Worm (Caenorhabditis elegans) whole organism, L1 larva: ENCODE data around the gene let-70.

Experiments used
- C04F5.9 ChIP-seq: sonication (generic microtip); optimal IDR thresholded peaks from 2 replicates; lab custom pipeline; 2016; ENCODE audit warnings: missing genetic modification characterization, missing compliant biosample characterization
- F16B12.6 ChIP-seq: fragments of 150-350 bp; optimal IDR thresholded peaks from 2 replicates; lab custom pipeline; 2014; ENCODE audit warnings: missing biosample characterization, missing genetic modification characterization
- Y116A8C.19 ChIP-seq: sonication (generic microtip); optimal IDR thresholded peaks from 2 replicates; lab custom pipeline; 2016; ENCODE audit warnings: missing compliant biosample characterization, missing genetic modification characterization, borderline replicate concordance
- aha-1 ChIP-seq: fragments of 150-350 bp; optimal IDR thresholded peaks from 2 replicates; lab custom pipeline; 2014; ENCODE audit warnings: missing biosample characterization, missing genetic modification characterization
- aly-2 ChIP-seq: fragments of 150-350 bp; optimal IDR thresholded peaks from 2 replicates; lab custom pipeline; 2014; ENCODE audit warnings: missing biosample characterization, missing genetic modification characterization
- ama-1 ChIP-seq: fragments of 150-350 bp; optimal IDR thresholded peaks from 2 replicates; lab custom pipeline; 2014
- blmp-1 ChIP-seq: fragments of 150-350 bp; optimal IDR thresholded peaks from 2 replicates; lab custom pipeline; 2014; ENCODE audit warnings: missing biosample characterization, missing genetic modification characterization
- ceh-8 ChIP-seq: fragments of 200-800 bp; sonication (Bioruptor generic); optimal IDR thresholded peaks from 2 replicates; lab custom pipeline; 2018; ENCODE audit warnings: mild to moderate bottlenecking, missing genetic modification characterization, moderate library complexity, missing compliant biosample characterization
- dpl-1 ChIP-seq, 3 experiments: fragments of 150-350 bp in 2 of 3; sonication (generic microtip) in 1 of 3; optimal IDR thresholded peaks; 2 replicates each; lab custom pipeline; 2014 to 2017; ENCODE audit warnings: missing biosample characterization in 3 of 3, missing genetic modification characterization in 3 of 3, missing genetic modification reagents in 3 of 3
- efl-1 ChIP-seq, 4 experiments: fragments of 150-350 bp; optimal IDR thresholded peaks in 3 of 4; peaks in 1 of 4; 1 replicate in 1 of 4; 2 replicates in 3 of 4; lab custom pipeline; 2014; ENCODE audit warnings: missing biosample characterization in 2 of 4, missing genetic modification characterization in 2 of 4, missing genetic modification reagents in 2 of 4
- fkh-10 ChIP-seq: sonication (generic microtip); optimal IDR thresholded peaks from 2 replicates; lab custom pipeline; 2017; ENCODE audit warnings: missing biosample characterization, missing genetic modification reagents, missing genetic modification characterization
- fkh-4 ChIP-seq: sonication (generic microtip); optimal IDR thresholded peaks from 2 replicates; lab custom pipeline; 2016; ENCODE audit warnings: missing compliant biosample characterization, missing genetic modification characterization, borderline replicate concordance
- fos-1 ChIP-seq: fragments of 150-350 bp; optimal IDR thresholded peaks from 2 replicates; lab custom pipeline; 2014; ENCODE audit warnings: missing biosample characterization, missing genetic modification characterization
- hlh-4 ChIP-seq: sonication (generic microtip); optimal IDR thresholded peaks from 2 replicates; lab custom pipeline; 2016; ENCODE audit warnings: mild to moderate bottlenecking, missing genetic modification characterization, missing compliant biosample characterization
- isw-1 ChIP-seq: fragments of 200-800 bp; sonication (Bioruptor generic); IDR thresholded peaks from 2 replicates; pipeline ENCODE4 v1.3.6; 2022; ENCODE audit warnings: missing genetic modification characterization, missing compliant biosample characterization
- lin-13 ChIP-seq: fragments of 150-350 bp; optimal IDR thresholded peaks from 2 replicates; lab custom pipeline; 2014; ENCODE audit warnings: missing biosample characterization, missing genetic modification reagents, missing genetic modification characterization
- lin-15B ChIP-seq: fragments of 150-350 bp; sonication (generic microtip); optimal IDR thresholded peaks from 3 replicates; lab custom pipeline; 2014; ENCODE audit warnings: missing biosample characterization, missing genetic modification characterization
- lin-35 ChIP-seq, 2 experiments: fragments of 150-350 bp; optimal IDR thresholded peaks; 2 replicates each; lab custom pipeline; 2014; ENCODE audit warnings: missing biosample characterization in 2 of 2, missing genetic modification characterization in 2 of 2, missing genetic modification reagents in 2 of 2
- lin-39 ChIP-seq: fragments of 150-350 bp; optimal IDR thresholded peaks from 2 replicates; lab custom pipeline; 2014; ENCODE audit warnings: missing biosample characterization, missing genetic modification reagents, missing genetic modification characterization
- lsy-2 ChIP-seq, 2 experiments: fragments of 150-350 bp; optimal IDR thresholded peaks; 2 replicates each; lab custom pipeline; 2014; ENCODE audit warnings: missing biosample characterization in 2 of 2, missing genetic modification characterization in 2 of 2
- mab-9 ChIP-seq: fragments of 200-800 bp; sonication (Bioruptor generic); IDR thresholded peaks from 2 replicates; pipeline ENCODE4 v1.3.6; 2022; ENCODE audit warnings: missing genetic modification reagents, missing genetic modification characterization, missing compliant biosample characterization
- nhr-11 ChIP-seq: fragments of 150-350 bp; optimal IDR thresholded peaks from 2 replicates; lab custom pipeline; 2014; ENCODE audit warnings: missing biosample characterization, missing genetic modification characterization
- nhr-19 ChIP-seq: fragments of 200-800 bp; sonication (Bioruptor generic); conservative IDR thresholded peaks from 2 replicates; pipeline ENCODE4 v1.3.6; 2022; ENCODE audit warnings: missing genetic modification characterization, missing compliant biosample characterization
- nhr-20 ChIP-seq: sonication (generic microtip); optimal IDR thresholded peaks from 2 replicates; lab custom pipeline; 2016; ENCODE audit warnings: mild to moderate bottlenecking, missing genetic modification characterization, missing compliant biosample characterization
- nhr-71 ChIP-seq: sonication (generic microtip); optimal IDR thresholded peaks from 2 replicates; lab custom pipeline; 2016; ENCODE audit warnings: mild to moderate bottlenecking, missing genetic modification characterization, moderate library complexity, missing compliant biosample characterization
- nhr-84 ChIP-seq: sonication (generic microtip); optimal IDR thresholded peaks from 2 replicates; lab custom pipeline; 2017; ENCODE audit warnings: missing biosample characterization, missing genetic modification characterization
- nhr-85 ChIP-seq: sonication (generic microtip); peaks from one replicate; lab custom pipeline; 2016; ENCODE audit warnings: missing genetic modification characterization, inconsistent platforms, missing compliant biosample characterization
- pqm-1 ChIP-seq: sonication (generic microtip); optimal IDR thresholded peaks from 3 replicates; lab custom pipeline; 2017; ENCODE audit warnings: missing biosample characterization, missing genetic modification characterization
- snu-23 ChIP-seq: sonication (generic microtip); optimal IDR thresholded peaks from 2 replicates; lab custom pipeline; 2016; ENCODE audit warnings: missing genetic modification characterization, missing compliant biosample characterization
- sptf-1 ChIP-seq: fragments of 150-350 bp; optimal IDR thresholded peaks from 2 replicates; lab custom pipeline; 2014; ENCODE audit warnings: missing biosample characterization, missing genetic modification characterization
- swsn-7 ChIP-seq: sonication (generic microtip); optimal IDR thresholded peaks from 2 replicates; lab custom pipeline; 2016; ENCODE audit warnings: missing genetic modification characterization, missing compliant biosample characterization
- unc-130 ChIP-seq: fragments of 150-350 bp; optimal IDR thresholded peaks from 2 replicates; lab custom pipeline; 2017; ENCODE audit warnings: missing biosample characterization, missing genetic modification characterization, inconsistent platforms
- unc-30 ChIP-seq: sonication (generic microtip); optimal IDR thresholded peaks from 2 replicates; lab custom pipeline; 2017; ENCODE audit warnings: missing biosample characterization, missing genetic modification characterization
- vab-15 ChIP-seq: sonication (generic microtip); optimal IDR thresholded peaks from 2 replicates; lab custom pipeline; 2017; ENCODE audit warnings: missing genotype, mild to moderate bottlenecking, missing genetic modification characterization, missing compliant biosample characterization
- ztf-11 ChIP-seq, 2 experiments: sonication (generic microtip); optimal IDR thresholded peaks; 2 replicates each; lab custom pipeline; 2016 to 2017; ENCODE audit warnings: missing genetic modification characterization in 2 of 2, missing biosample characterization in 1 of 2, missing compliant biosample characterization in 1 of 2
- ztf-4 ChIP-seq: fragments of 150-350 bp; optimal IDR thresholded peaks from 2 replicates; lab custom pipeline; 2014; ENCODE audit warnings: missing biosample characterization, missing genetic modification characterization

let-70 gene

DNA sequence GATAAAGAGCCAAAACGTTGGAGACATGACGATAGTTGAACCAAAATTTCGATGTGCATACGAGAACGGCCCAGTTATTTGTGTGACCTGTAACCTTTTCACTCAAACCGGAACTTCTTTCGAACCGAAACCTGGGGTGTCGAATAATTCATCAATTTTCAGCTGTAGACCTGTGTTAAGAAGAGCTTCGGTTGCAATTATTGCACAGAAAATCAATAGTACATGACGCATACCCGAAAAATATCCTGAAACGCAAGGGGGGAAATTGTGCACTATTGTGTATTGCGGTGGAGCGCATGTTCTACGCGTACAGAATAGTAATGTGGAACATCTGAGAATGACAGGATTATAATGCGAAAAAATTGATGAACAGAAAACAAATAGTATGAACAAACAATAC lies 27.7 kb upstream of the let-70 start, which contains the start of gene pigk-1:
TSS of gene pigk-1 (minus strand) at position 248 of the 400 bp plus-strand sequence.
- TF ChIP-seq F16B12.6 (tag; lab: Kevin White, UChicago) (no peak), lin-15B (tag; lab: Kevin White, UChicago) (no peak), ama-1 (lab: Kevin White, UChicago) (no peak), lin-35 (GFP tag; optimal IDR thresholded peaks at IDR 0.05; lab: Kevin White, UChicago) (no peak), nhr-19 (GFP tag; lab: Robert Waterston, UW) (0 out of 2 replicates have a peak, but pooled peaks have one; percentile 6), nhr-71 (tag; lab: Kevin White, UChicago) (peak; percentile 12), swsn-7 (tag; lab: Kevin White, UChicago) (no peak), unc-30 (tag; lab: Kevin White, UChicago) (no peak), ztf-4 (no peak), C04F5.9 (tag; lab: Kevin White, UChicago) (no peak), fos-1 (tag; lab: Kevin White, UChicago) (peak; percentile 27), dpl-1 (GFP tag; optimal IDR thresholded peaks at IDR 0.05; lab: Kevin White, UChicago) (no peak), nhr-85 (tag; lab: Kevin White, UChicago) (no peak), pqm-1 (tag; lab: Kevin White, UChicago) (no peak), aly-2 (tag; lab: Kevin White, UChicago) (peak; percentile 7), snu-23 (GFP tag; lab: Kevin White, UChicago) (no peak), aha-1 (tag; lab: Kevin White, UChicago) (no peak), fkh-4 (no peak), nhr-11 (tag; lab: Kevin White, UChicago) (no peak), lsy-2 (tag; optimal IDR thresholded peaks at IDR 0.05; lab: Kevin White, UChicago) (peak in 1 of 2 experiments; percentile 37), lin-13 (GFP tag; lab: Kevin White, UChicago) (no peak)
- TF ChIP-seq, all 84 proteins: peak for 5

DNA sequence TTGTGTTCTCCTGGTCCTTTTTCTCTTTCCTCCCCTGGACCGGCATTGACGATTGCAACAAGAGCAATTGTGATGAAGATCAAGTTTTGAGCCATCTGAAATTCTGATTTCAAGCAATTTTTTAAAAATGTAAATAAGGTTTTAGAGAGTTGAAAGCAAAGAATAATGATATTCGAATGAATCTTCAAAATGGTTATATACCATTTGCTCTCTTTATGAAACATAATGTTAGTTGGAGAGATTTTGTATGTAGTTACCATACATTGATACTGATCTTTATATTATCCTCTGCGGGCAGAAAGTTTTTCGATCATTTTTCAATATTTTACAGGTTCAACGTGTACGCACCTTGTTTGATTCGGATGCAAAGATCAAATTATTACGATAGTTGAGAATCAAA lies 23.7 kb upstream of the let-70 start, which contains the start of gene srlf-24:
TSS of gene srlf-24 (minus strand) at position 101 of the 400 bp plus-strand sequence.
- TF ChIP-seq ama-1 (lab: Kevin White, UChicago) (no peak), blmp-1 (tag; lab: Kevin White, UChicago) (no peak), efl-1 (optimal IDR thresholded peaks at IDR 0.05; lab: Kevin White, UChicago) (no peak), efl-1 (GFP tag; optimal IDR thresholded peaks at IDR 0.05 in 1 of 2; lab: Kevin White, UChicago) (peak in 1 of 2 experiments; percentile 51), lin-15B (tag; lab: Kevin White, UChicago) (no peak), nhr-20 (tag; lab: Kevin White, UChicago) (no peak), Y116A8C.19 (tag; lab: Kevin White, UChicago) (no peak), nhr-84 (tag; lab: Kevin White, UChicago) (no peak)

DNA sequence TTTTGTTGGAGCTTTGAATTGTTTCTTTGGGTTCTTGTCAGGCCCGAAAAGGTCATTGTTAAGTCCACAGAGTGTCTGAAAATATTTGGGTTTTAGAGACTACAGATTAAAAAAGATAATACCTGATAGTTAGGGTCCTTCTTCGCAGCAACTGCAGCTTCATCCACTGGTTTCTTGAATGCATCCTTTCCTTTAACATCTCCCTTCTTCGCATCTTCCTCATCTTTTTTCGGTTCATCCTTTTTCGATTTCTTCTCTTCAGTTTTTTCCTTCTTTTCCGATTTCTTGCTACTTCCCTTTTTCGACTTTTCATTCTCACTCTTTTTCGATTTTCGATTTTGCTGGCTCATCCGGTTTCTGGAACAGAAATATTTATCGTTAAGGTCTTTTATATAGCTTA lies 21.4 kb upstream of the let-70 start:
- TF ChIP-seq fkh-10 (GFP tag; lab: Kevin White, UChicago) (no peak), mab-9 (GFP tag; lab: Robert Waterston, UW) (no peak), sptf-1 (tag; lab: Kevin White, UChicago) (no peak), ceh-8 (no peak), nhr-84 (tag; lab: Kevin White, UChicago) (no peak), nhr-85 (tag; lab: Kevin White, UChicago) (peak; percentile 61), lin-39 (no peak), aly-2 (tag; lab: Kevin White, UChicago) (no peak)
- TF ChIP-seq, all 84 proteins: peak for 1

DNA sequence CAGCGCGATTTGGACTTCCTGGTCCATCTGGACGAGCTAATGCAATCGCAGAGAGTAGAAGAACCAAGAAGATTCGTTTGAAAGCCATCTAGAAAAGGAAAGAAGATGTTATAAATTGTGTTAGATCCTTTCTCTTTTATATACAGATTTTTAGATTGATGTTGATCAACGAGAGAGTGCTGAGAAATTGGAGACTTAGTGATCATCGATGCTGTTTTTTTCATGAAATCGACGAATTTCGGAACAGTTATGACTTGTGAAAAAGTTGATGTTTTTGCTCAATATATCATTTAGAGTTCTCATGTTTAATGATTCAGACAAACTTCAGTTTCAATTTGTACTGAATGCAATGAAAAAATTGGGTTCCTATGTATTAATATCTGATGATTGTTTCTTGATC lies 20.6 kb upstream of the let-70 start, which contains the start of gene srlf-17:
TSS of gene srlf-17 (minus strand) at position 101 of the 400 bp plus-strand sequence.
- TF ChIP-seq vab-15 (tag; lab: Kevin White, UChicago) (no peak), isw-1 (GFP tag; lab: Robert Waterston, UW) (no peak), unc-130 (no peak), ztf-11 (tag; optimal IDR thresholded peaks at IDR 0.05; lab: Kevin White, UChicago) (no peak), hlh-4 (tag; lab: Kevin White, UChicago) (no peak)
- TF ChIP-seq, all 84 proteins: peak for 0
